Worm (Caenorhabditis elegans) whole organism, early embryonic: ENCODE results near the gene nstp-5.

ENCODE experiments used
- ama-1 ChIP-seq: fragments of 150-350 bp; optimal IDR thresholded peaks from 2 replicates; lab custom pipeline; 2014
- ceh-13 ChIP-seq: fragments of 200-800 bp; sonication (Bioruptor generic); optimal IDR thresholded peaks from 2 replicates; lab custom pipeline; 2018; ENCODE audit warnings: mild to moderate bottlenecking, missing genetic modification characterization, missing compliant biosample characterization
- ceh-36 ChIP-seq: sonication (generic microtip); optimal IDR thresholded peaks from 2 replicates; lab custom pipeline; 2016; ENCODE audit warnings: missing genetic modification characterization, inconsistent platforms, missing compliant biosample characterization
- ets-7 ChIP-seq: sonication (generic microtip); optimal IDR thresholded peaks from 2 replicates; lab custom pipeline; 2016; ENCODE audit warnings: missing genotype, missing genetic modification characterization, missing compliant biosample characterization
- hnd-1 ChIP-seq: sonication (generic microtip); optimal IDR thresholded peaks from 2 replicates; lab custom pipeline; 2016; ENCODE audit warnings: missing genetic modification characterization, missing compliant biosample characterization
- sea-1 ChIP-seq: fragments of 200-800 bp; sonication (Bioruptor generic); conservative IDR thresholded peaks from 2 replicates; pipeline ENCODE4 v1.3.6; 2022; ENCODE audit warnings: missing genetic modification characterization, missing compliant biosample characterization
- tra-4 ChIP-seq: sonication (generic microtip); optimal IDR thresholded peaks from 2 replicates; lab custom pipeline; 2017; ENCODE audit warnings: missing genetic modification characterization, missing compliant biosample characterization

ce11 chrIV:12900267-12900666, 44.9 kb downstream of the nstp-5 start, which contains the start of gene K08D8.10:
- no peak for TF ChIP-seq hnd-1 (tag; lab: Kevin White, UChicago)
- TF ChIP-seq ceh-36 (tag; lab: Kevin White, UChicago), result no peak
- no peak for TF ChIP-seq ama-1 (lab: Kevin White, UChicago)
- no peak for TF ChIP-seq tra-4 (tag; lab: Kevin White, UChicago)
- TF ChIP-seq ets-7 (tag; lab: Kevin White, UChicago), result no peak
- TF ChIP-seq sea-1 (GFP tag; lab: Robert Waterston, UW), result no peak
- no peak for TF ChIP-seq ceh-13
